Fruit fly (Drosophila melanogaster): ENCODE data around the gene Lerp.
A peak's percentile ranks its signal among the peaks of the same experiment; 100 is the strongest.

dm6 chr3R:26912615-26913014 is 49.7 kb upstream of the Lerp start, which contains the start of gene Ets97D:
- TF ChIP-seq CG8478 (optimal IDR thresholded peaks at IDR 0.05) (no peak), CTCF (optimal IDR thresholded peaks at IDR 0.05) (peak in 1 of 2 experiments; percentile 26)
